Fruit fly (Drosophila melanogaster) whole organism, embryonic: ENCODE results near the gene Cyt-b5-r.
A peak's percentile ranks its signal among the peaks of the same experiment; 100 is the strongest.

Experiments
- ATbp ChIP-seq: fragments of 200-800 bp; sonication (Bioruptor generic); optimal IDR thresholded peaks from 2 replicates; lab custom pipeline; 2017; ENCODE audit warnings: missing biosample characterization, mild to moderate bottlenecking, missing genetic modification characterization, missing genetic modification reagents
- Bgb ChIP-seq: fragments of 200-800 bp; sonication (Bioruptor generic); IDR thresholded peaks from 2 replicates; pipeline ENCODE4 v1.3.6; 2022; ENCODE audit warnings: missing biosample characterization, missing genetic modification characterization; ENCODE audit not compliant: partially characterized antibody
- CG12104 ChIP-seq: fragments of 200-800 bp; sonication (Bioruptor generic); optimal IDR thresholded peaks from 3 replicates; lab custom pipeline; 2016; ENCODE audit warnings: missing biosample characterization, missing genetic modification characterization
- CG12942 ChIP-seq: fragments of 200-800 bp; sonication (Bioruptor generic); optimal IDR thresholded peaks from 3 replicates; lab custom pipeline; 2016; ENCODE audit warnings: missing biosample characterization, missing genetic modification characterization
- CG13287 ChIP-seq: fragments of 200-800 bp; sonication (Bioruptor generic); IDR thresholded peaks from 2 replicates; pipeline ENCODE4 v1.3.6; 2022; ENCODE audit warnings: missing biosample characterization, missing genetic modification characterization; ENCODE audit not compliant: partially characterized antibody
- CG13775 ChIP-seq: fragments of 200-800 bp; sonication (Bioruptor generic); optimal IDR thresholded peaks from 3 replicates; lab custom pipeline; 2017; ENCODE audit warnings: missing biosample characterization, mild to moderate bottlenecking, missing genetic modification characterization
- CG14667 ChIP-seq: fragments of 200-800 bp; sonication (Bioruptor generic); IDR thresholded peaks from 2 replicates; pipeline ENCODE4 v1.3.6; 2022; ENCODE audit warnings: missing biosample characterization, missing genetic modification characterization
- CG15601 ChIP-seq: fragments of 200-800 bp; sonication (Bioruptor generic); optimal IDR thresholded peaks from 3 replicates; lab custom pipeline; 2019; ENCODE audit warnings: missing biosample characterization, mild to moderate bottlenecking, missing genetic modification characterization, moderate library complexity
- CG15696 ChIP-seq: fragments of 200-800 bp; sonication (Bioruptor generic); optimal IDR thresholded peaks from 2 replicates; lab custom pipeline; 2019; ENCODE audit warnings: missing biosample characterization, mild to moderate bottlenecking, missing genetic modification characterization, moderate library complexity
- CG16779 ChIP-seq: fragments of 200-800 bp; sonication (Bioruptor generic); IDR thresholded peaks from 2 replicates; pipeline ENCODE4 v1.3.6; 2022; ENCODE audit warnings: missing biosample characterization, missing genetic modification characterization
- CG17912 ChIP-seq: fragments of 200-800 bp; sonication (Bioruptor generic); optimal IDR thresholded peaks from 2 replicates; lab custom pipeline; 2018; ENCODE audit warnings: missing biosample characterization, mild to moderate bottlenecking, missing genetic modification characterization
- CG1832 ChIP-seq: fragments of 200-800 bp; sonication (Bioruptor generic); optimal IDR thresholded peaks from 2 replicates; lab custom pipeline; 2017; ENCODE audit warnings: missing biosample characterization, mild to moderate bottlenecking, missing genetic modification characterization, inconsistent platforms
- CG18619 ChIP-seq: fragments of 200-800 bp; sonication (Bioruptor generic); optimal IDR thresholded peaks from 3 replicates; lab custom pipeline; 2017; ENCODE audit warnings: missing biosample characterization, mild to moderate bottlenecking, missing genetic modification characterization
- CG30431 ChIP-seq: fragments of 200-800 bp; sonication (Bioruptor generic); optimal IDR thresholded peaks from 2 replicates; lab custom pipeline; 2017; ENCODE audit warnings: missing biosample characterization, missing genetic modification characterization
- CG31388 ChIP-seq: fragments of 200-800 bp; sonication (Bioruptor generic); optimal IDR thresholded peaks from 2 replicates; lab custom pipeline; 2016; ENCODE audit warnings: missing biosample characterization, missing genetic modification characterization
- CG6654 ChIP-seq: fragments of 200-800 bp; sonication (Bioruptor generic); optimal IDR thresholded peaks from 2 replicates; lab custom pipeline; 2017; ENCODE audit warnings: missing biosample characterization, mild to moderate bottlenecking, missing genetic modification characterization
- CG6813 ChIP-seq: fragments of 200-800 bp; sonication (Bioruptor generic); optimal IDR thresholded peaks from 2 replicates; lab custom pipeline; 2017; ENCODE audit warnings: missing biosample characterization, missing genetic modification characterization, mild to moderate bottlenecking, moderate library complexity, missing genetic modification reagents
- CG7786 ChIP-seq: fragments of 200-800 bp; sonication (Bioruptor generic); optimal IDR thresholded peaks from 2 replicates; lab custom pipeline; 2016; ENCODE audit warnings: missing biosample characterization, missing genetic modification characterization
- CG7928 ChIP-seq: fragments of 200-800 bp; sonication (Bioruptor generic); optimal IDR thresholded peaks from 2 replicates; lab custom pipeline; 2017; ENCODE audit warnings: missing biosample characterization, mild to moderate bottlenecking, missing genetic modification characterization
- CG8765 ChIP-seq: fragments of 200-800 bp; sonication (Bioruptor generic); IDR thresholded peaks from 2 replicates; pipeline ENCODE4 v1.3.6; 2022; ENCODE audit warnings: missing biosample characterization, missing genetic modification characterization
- CG9609 ChIP-seq: fragments of 200-800 bp; sonication (Bioruptor generic); optimal IDR thresholded peaks from 3 replicates; lab custom pipeline; 2016; ENCODE audit warnings: missing biosample characterization, missing genetic modification characterization
- Eip74EF ChIP-seq, 2 experiments: fragments of 200-800 bp in 1 of 2; fragments of >200 bp in 1 of 2; sonication (Bioruptor generic) in 1 of 2; optimal IDR thresholded peaks; 2 replicates each; lab custom pipeline; 2017 to 2019; ENCODE audit warnings: missing biosample characterization in 2 of 2, missing genetic modification characterization in 2 of 2, mild to moderate bottlenecking in 1 of 2, moderate library complexity in 1 of 2
- Fer2 ChIP-seq: fragments of 200-800 bp; sonication (Bioruptor generic); optimal IDR thresholded peaks from 2 replicates; lab custom pipeline; 2018; ENCODE audit warnings: missing biosample characterization, mild to moderate bottlenecking, missing genetic modification characterization, moderate library complexity
- Gug ChIP-seq: fragments of 200-800 bp; sonication (Bioruptor generic); IDR thresholded peaks from 4 replicates; pipeline ENCODE4 v1.3.6; 2022; ENCODE audit warnings: missing biosample characterization, missing genetic modification characterization
- HLHmδ ChIP-seq: fragments of 200-800 bp; sonication (Bioruptor generic); optimal IDR thresholded peaks from 2 replicates; lab custom pipeline; 2018; ENCODE audit warnings: missing biosample characterization, mild to moderate bottlenecking, missing genetic modification characterization, moderate library complexity
- Hmx ChIP-seq: fragments of 200-800 bp; sonication (Bioruptor generic); optimal IDR thresholded peaks from 2 replicates; lab custom pipeline; 2016; ENCODE audit warnings: missing biosample characterization, missing genetic modification characterization
- NK7.1 ChIP-seq: fragments of 200-800 bp; sonication (Bioruptor generic); optimal IDR thresholded peaks from 3 replicates; lab custom pipeline; 2016; ENCODE audit warnings: missing biosample characterization, missing genetic modification characterization
- Oaz ChIP-seq: fragments of 200-800 bp; sonication (Bioruptor generic); IDR thresholded peaks from 2 replicates; pipeline ENCODE4 v1.3.6; 2022; ENCODE audit warnings: missing biosample characterization, missing genetic modification characterization
- Optix ChIP-seq: fragments of 200-800 bp; sonication (Bioruptor generic); IDR thresholded peaks from 3 replicates; pipeline ENCODE4 v1.3.6; 2022; ENCODE audit warnings: missing biosample characterization, missing genetic modification characterization
- Rx ChIP-seq: fragments of 200-800 bp; sonication (Bioruptor generic); IDR thresholded peaks from 2 replicates; pipeline ENCODE4 v1.3.6; 2022; ENCODE audit warnings: missing biosample characterization, missing genetic modification characterization
- Scr ChIP-seq: fragments of 200-800 bp; sonication (Bioruptor generic); IDR thresholded peaks from 2 replicates; pipeline ENCODE4 v1.3.6; 2022; ENCODE audit warnings: missing biosample characterization, missing genetic modification characterization; ENCODE audit not compliant: partially characterized antibody
- Stat92E ChIP-seq, 3 experiments: fragments of >200 bp in 2 of 3; fragments of 200-800 bp in 1 of 3; sonication (Bioruptor generic) in 1 of 3; optimal IDR thresholded peaks; 2 replicates each; lab custom pipeline; 2017 to 2019; ENCODE audit warnings: missing biosample characterization in 3 of 3, missing genetic modification characterization in 3 of 3, mild to moderate bottlenecking in 1 of 3, moderate library complexity in 1 of 3
- bcd ChIP-seq: fragments of 200-800 bp; sonication (Bioruptor generic); optimal IDR thresholded peaks from 2 replicates; lab custom pipeline; 2017; ENCODE audit warnings: missing biosample characterization, mild to moderate bottlenecking, missing genetic modification characterization
- cas ChIP-seq: fragments of 200-800 bp; sonication (Bioruptor generic); IDR thresholded peaks from 2 replicates; pipeline ENCODE4 v1.3.6; 2022; ENCODE audit warnings: missing biosample characterization, missing genetic modification characterization
- dan ChIP-seq: fragments of 200-800 bp; sonication (Bioruptor generic); IDR thresholded peaks from 2 replicates; pipeline ENCODE4 v1.3.6; 2022; ENCODE audit warnings: missing biosample characterization, missing genetic modification characterization
- dysf ChIP-seq: fragments of 200-800 bp; sonication (Bioruptor generic); IDR thresholded peaks from 3 replicates; pipeline ENCODE4 v1.3.6; 2022; ENCODE audit warnings: missing biosample characterization, missing genetic modification characterization
- eyg ChIP-seq: fragments of 200-800 bp; sonication (Bioruptor generic); optimal IDR thresholded peaks from 3 replicates; lab custom pipeline; 2016; ENCODE audit warnings: missing biosample characterization, missing genetic modification characterization
- kay ChIP-seq: fragments of 200-800 bp; sonication (Bioruptor generic); optimal IDR thresholded peaks from 2 replicates; lab custom pipeline; 2016; ENCODE audit warnings: missing biosample characterization, missing genetic modification characterization
- lab ChIP-seq: fragments of 200-800 bp; sonication (Bioruptor generic); optimal IDR thresholded peaks from 3 replicates; lab custom pipeline; 2017; ENCODE audit warnings: missing biosample characterization, missing genetic modification characterization, mild to moderate bottlenecking, moderate library complexity, missing genetic modification reagents
- pnt ChIP-seq: fragments of 200-800 bp; sonication (Bioruptor generic); optimal IDR thresholded peaks from 3 replicates; lab custom pipeline; 2016; ENCODE audit warnings: missing biosample characterization, missing genetic modification characterization
- pros ChIP-seq: fragments of 200-800 bp; sonication (Bioruptor generic); optimal IDR thresholded peaks from 3 replicates; lab custom pipeline; 2019; ENCODE audit warnings: missing biosample characterization, mild to moderate bottlenecking, missing genetic modification characterization, moderate library complexity
- ranshi ChIP-seq: fragments of 200-800 bp; sonication (Bioruptor generic); IDR thresholded peaks from 2 replicates; pipeline ENCODE4 v1.3.6; 2022; ENCODE audit warnings: missing biosample characterization, missing genetic modification characterization
- repo ChIP-seq: fragments of 200-800 bp; sonication (Bioruptor generic); optimal IDR thresholded peaks from 2 replicates; lab custom pipeline; 2016; ENCODE audit warnings: missing biosample characterization, missing genetic modification characterization
- row ChIP-seq: fragments of 200-800 bp; sonication (Bioruptor generic); IDR thresholded peaks from 3 replicates; pipeline ENCODE4 v1.3.6; 2022; ENCODE audit warnings: missing biosample characterization, missing genetic modification characterization
- slp2 ChIP-seq: fragments of 200-800 bp; sonication (Bioruptor generic); optimal IDR thresholded peaks from 2 replicates; lab custom pipeline; 2016; ENCODE audit warnings: missing biosample characterization, missing genetic modification characterization
- stc ChIP-seq: fragments of 200-800 bp; sonication (Bioruptor generic); IDR thresholded peaks from 2 replicates; pipeline ENCODE4 v1.3.6; 2022; ENCODE audit warnings: missing biosample characterization, missing genetic modification characterization
- unc-4 ChIP-seq: fragments of 200-800 bp; sonication (Bioruptor generic); IDR thresholded peaks from 2 replicates; pipeline ENCODE4 v1.3.6; 2022; ENCODE audit warnings: missing biosample characterization, missing genetic modification characterization; ENCODE audit not compliant: partially characterized antibody
- wek ChIP-seq: fragments of 200-800 bp; sonication (Bioruptor generic); optimal IDR thresholded peaks from 3 replicates; lab custom pipeline; 2018; ENCODE audit warnings: missing biosample characterization, mild to moderate bottlenecking, missing genetic modification characterization, moderate library complexity
- wor ChIP-seq: fragments of 200-800 bp; sonication (Bioruptor generic); IDR thresholded peaks from 2 replicates; pipeline ENCODE4 v1.3.6; 2022; ENCODE audit warnings: missing biosample characterization, missing genetic modification characterization

The Cyt-b5-r gene

DNA sequence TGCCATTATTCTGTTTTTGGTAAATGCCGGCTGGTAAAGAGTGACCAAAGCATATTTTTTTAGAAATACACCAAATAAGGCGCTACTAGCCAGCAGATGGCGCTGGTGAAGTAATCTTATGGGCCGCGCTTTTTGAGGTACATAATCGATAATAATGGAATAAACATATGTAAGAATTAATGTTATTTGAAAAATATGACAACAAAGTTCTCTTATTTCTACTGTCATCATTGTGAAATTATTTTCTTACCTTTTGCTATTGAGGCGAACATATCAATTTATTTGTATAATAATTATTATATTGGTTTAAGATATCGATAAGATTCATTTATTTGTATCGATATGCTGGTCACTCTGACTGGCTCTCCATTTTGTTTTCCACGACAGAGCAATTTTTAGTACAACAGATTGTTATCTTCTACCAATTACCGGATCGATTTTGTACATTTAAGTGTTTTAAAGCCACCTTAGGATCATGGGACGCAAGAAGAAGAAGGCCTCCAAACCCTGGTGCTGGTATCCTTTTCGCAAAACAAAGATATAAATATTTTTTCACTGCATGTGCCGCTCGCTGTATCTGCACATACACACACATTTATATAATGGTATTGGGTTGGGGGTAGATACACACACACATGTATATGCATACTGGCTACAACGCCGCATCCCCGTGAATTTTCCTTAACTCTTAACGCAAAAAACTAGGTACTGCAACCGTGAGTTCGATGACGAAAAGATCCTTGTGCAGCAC, 47.3 kb downstream of the Cyt-b5-r start, which contains the start of the genes LSm7 and BuGZ (continued):
- no peak for TF ChIP-seq eyg (GFP tag; lab: Kevin White, UChicago)
- TF ChIP-seq CG7786 (GFP tag; lab: Kevin White, UChicago), result no peak
- TF ChIP-seq row (GFP tag; lab: Robert Waterston, UW), result peak; percentile 49; the same call in 1 of the 3 replicates
- TF ChIP-seq CG12942 (GFP tag; lab: Kevin White, UChicago), result no peak
- TF ChIP-seq ATbp, result no peak
- no peak for TF ChIP-seq CG1832 (GFP tag; lab: Kevin White, UChicago)
- TF ChIP-seq CG15601, result peak; percentile 62
- TF ChIP-seq wek, result no peak
- no peak for TF ChIP-seq dysf (GFP tag; lab: Robert Waterston, UW)
- no peak for TF ChIP-seq Optix (GFP tag; lab: Robert Waterston, UW)
- TF ChIP-seq CG12104 (GFP tag; lab: Kevin White, UChicago), result peak; percentile 57
- TF ChIP-seq Bgb (GFP tag; lab: Robert Waterston, UW), result peak; percentile 43; the same call in 1 of the 2 replicates
- no peak for TF ChIP-seq slp2 (GFP tag; lab: Kevin White, UChicago)
- no peak for TF ChIP-seq CG6654 (GFP tag; lab: Kevin White, UChicago)
- TF ChIP-seq ranshi (GFP tag; lab: Robert Waterston, UW), result no peak
- TF ChIP-seq CG6813 (GFP tag; lab: Kevin White, UChicago), result no peak
- no peak for TF ChIP-seq Fer2
- TF ChIP-seq repo (GFP tag; lab: Kevin White, UChicago), result no peak
- peak; percentile 74 for TF ChIP-seq CG17912 (GFP tag; lab: Kevin White, UChicago)
- peak; percentile 41 for TF ChIP-seq CG15696
- TF ChIP-seq Scr, result peak; percentile 75
- TF ChIP-seq stc (GFP tag; lab: Robert Waterston, UW), result no peak
- TF ChIP-seq bcd, result peak; percentile 57
- no peak for TF ChIP-seq CG14667 (GFP tag; lab: Robert Waterston, UW)
- TF ChIP-seq CG8765, result no peak
- peak; percentile 73 for TF ChIP-seq CG13287 (GFP tag; lab: Robert Waterston, UW)
- TF ChIP-seq Stat92E (GFP tag; optimal IDR thresholded peaks at IDR 0.05; lab: Kevin White, UChicago), result peak in 1 of 3 experiments; percentile 21
- no peak for TF ChIP-seq lab
- TF ChIP-seq pnt (GFP tag; lab: Kevin White, UChicago), result no peak
- no peak for TF ChIP-seq wor (GFP tag; lab: Robert Waterston, UW)
- no peak for TF ChIP-seq Eip74EF (GFP tag; optimal IDR thresholded peaks at IDR 0.05; lab: Kevin White, UChicago)
- TF ChIP-seq CG13775, result peak; percentile 65
- TF ChIP-seq CG31388 (GFP tag; lab: Kevin White, UChicago), result no peak
- peak; percentile 20; the same call in 1 of the 2 replicates for TF ChIP-seq Rx (GFP tag; lab: Robert Waterston, UW)
- TF ChIP-seq CG16779, result no peak
- peak; percentile 24 for TF ChIP-seq CG18619
- TF ChIP-seq cas (GFP tag; lab: Robert Waterston, UW), result no peak
- TF ChIP-seq CG9609 (GFP tag; lab: Kevin White, UChicago), result no peak
- TF ChIP-seq pros (GFP tag; lab: Kevin White, UChicago), result no peak
- TF ChIP-seq Hmx (GFP tag; lab: Kevin White, UChicago), result no peak
- TF ChIP-seq CG7928 (GFP tag; lab: Kevin White, UChicago), result no peak
- TF ChIP-seq dan (GFP tag; lab: Robert Waterston, UW), result no peak
- no peak for TF ChIP-seq HLHmδ
- no peak for TF ChIP-seq kay
- TF ChIP-seq Gug (GFP tag; lab: Robert Waterston, UW), result no peak
- no peak for TF ChIP-seq CG30431 (GFP tag; lab: Kevin White, UChicago)
- TF ChIP-seq Oaz (GFP tag; lab: Robert Waterston, UW), result no peak
- TF ChIP-seq NK7.1 (GFP tag; lab: Kevin White, UChicago), result no peak
- peak; percentile 70 for TF ChIP-seq unc-4 (GFP tag; lab: Robert Waterston, UW)
